Worm (Caenorhabditis elegans): ENCODE results near the gene phyh-1.

The phyh-1 gene

ce11 chrIV:17263714-17264113 lies 4.5 kb upstream of the phyh-1 start:
- TF ChIP-seq ceh-36 (tag; optimal IDR thresholded peaks at IDR 0.05) (no peak), scrt-1 (GFP tag; IDR thresholded peaks at IDR 0.05) (no peak), tbx-37 (GFP tag; conservative IDR thresholded peaks at IDR 0.05) (no peak), hnd-1 (tag; optimal IDR thresholded peaks at IDR 0.05) (no peak), aly-1 (tag; optimal IDR thresholded peaks at IDR 0.05) (no peak), pes-1 (GFP tag; IDR thresholded peaks at IDR 0.05) (no peak), tra-4 (tag; optimal IDR thresholded peaks at IDR 0.05) (no peak), tbx-11 (GFP tag; IDR thresholded peaks at IDR 0.05) (no peak), ets-7 (tag; optimal IDR thresholded peaks at IDR 0.05) (no peak), ama-1 (optimal IDR thresholded peaks at IDR 0.05) (no peak), ceh-13 (GFP tag; optimal IDR thresholded peaks at IDR 0.05) (no peak), hmg-4 (GFP tag; optimal IDR thresholded peaks at IDR 0.05) (no peak), sea-1 (GFP tag; conservative IDR thresholded peaks at IDR 0.05) (no peak), B0310.2 (tag; optimal IDR thresholded peaks at IDR 0.05) (no peak), hmbx-1 (tag; optimal IDR thresholded peaks at IDR 0.05) (no peak), flt-1 (GFP tag; IDR thresholded peaks at IDR 0.05) (no peak), F13C5.2 (tag; optimal IDR thresholded peaks at IDR 0.05) (no peak)

- TF ChIP-seq ets-7 (tag; optimal IDR thresholded peaks at IDR 0.05) (no peak), sea-1 (GFP tag; conservative IDR thresholded peaks at IDR 0.05) (no peak), hnd-1 (tag; optimal IDR thresholded peaks at IDR 0.05) (no peak), tbx-11 (GFP tag; IDR thresholded peaks at IDR 0.05) (no peak), scrt-1 (GFP tag; IDR thresholded peaks at IDR 0.05) (no peak), ceh-13 (GFP tag; optimal IDR thresholded peaks at IDR 0.05) (no peak)
These were observed 3.2 kb upstream of the phyh-1 start, which contains the start of gene ZK550.6 for ce11 chrIV:17262385-17262784. ZK550.6 (minus strand) TSS chrIV:17262485.

- TF ChIP-seq ceh-36 (tag; optimal IDR thresholded peaks at IDR 0.05) = no peak
- no peak for TF ChIP-seq aly-1 (tag; optimal IDR thresholded peaks at IDR 0.05)
- no peak for TF ChIP-seq hmg-4 (GFP tag; optimal IDR thresholded peaks at IDR 0.05)
- no peak for TF ChIP-seq B0310.2 (tag; optimal IDR thresholded peaks at IDR 0.05)
- no peak for TF ChIP-seq tbx-11 (GFP tag; IDR thresholded peaks at IDR 0.05)
These were observed 386 bp downstream of the phyh-1 start for ce11 chrIV:17258824-17259223.

ce11 chrIV:17255001-17255400 lies 4.2 kb downstream of the phyh-1 start, which contains the start of gene gtf-2E1:
gtf-2E1 (plus strand) TSS chrIV:17255301.
- TF ChIP-seq hmbx-1 (tag; optimal IDR thresholded peaks at IDR 0.05) = no peak
- no peak for TF ChIP-seq hmg-4 (GFP tag; optimal IDR thresholded peaks at IDR 0.05)
- no peak for TF ChIP-seq ceh-13 (GFP tag; optimal IDR thresholded peaks at IDR 0.05)
- no peak for TF ChIP-seq pes-1 (GFP tag; IDR thresholded peaks at IDR 0.05)
- TF ChIP-seq ceh-36 (tag; optimal IDR thresholded peaks at IDR 0.05) = no peak
- TF ChIP-seq tbx-37 (GFP tag; conservative IDR thresholded peaks at IDR 0.05) = no peak
- no peak for TF ChIP-seq aly-1 (tag; optimal IDR thresholded peaks at IDR 0.05)
- TF ChIP-seq B0310.2 (tag; optimal IDR thresholded peaks at IDR 0.05) = no peak
- no peak for TF ChIP-seq ama-1 (optimal IDR thresholded peaks at IDR 0.05)
- TF ChIP-seq sea-1 (GFP tag; conservative IDR thresholded peaks at IDR 0.05) = no peak
- TF ChIP-seq tra-4 (tag; optimal IDR thresholded peaks at IDR 0.05) = no peak
- no peak for TF ChIP-seq flt-1 (GFP tag; IDR thresholded peaks at IDR 0.05)
- TF ChIP-seq F13C5.2 (tag; optimal IDR thresholded peaks at IDR 0.05) = no peak
- no peak for TF ChIP-seq scrt-1 (GFP tag; IDR thresholded peaks at IDR 0.05)
- TF ChIP-seq ets-7 (tag; optimal IDR thresholded peaks at IDR 0.05) = no peak
- no peak for TF ChIP-seq hnd-1 (tag; optimal IDR thresholded peaks at IDR 0.05)

- no peak for TF ChIP-seq hmbx-1 (tag; optimal IDR thresholded peaks at IDR 0.05)
- no peak for TF ChIP-seq ceh-36 (tag; optimal IDR thresholded peaks at IDR 0.05)
- TF ChIP-seq tbx-37 (GFP tag; conservative IDR thresholded peaks at IDR 0.05) = no peak
- TF ChIP-seq aly-1 (tag; optimal IDR thresholded peaks at IDR 0.05) = no peak
- TF ChIP-seq F13C5.2 (tag; optimal IDR thresholded peaks at IDR 0.05) = no peak
- TF ChIP-seq pes-1 (GFP tag; IDR thresholded peaks at IDR 0.05) = no peak
- TF ChIP-seq flt-1 (GFP tag; IDR thresholded peaks at IDR 0.05) = no peak
- no peak for TF ChIP-seq tra-4 (tag; optimal IDR thresholded peaks at IDR 0.05)
- TF ChIP-seq hnd-1 (tag; optimal IDR thresholded peaks at IDR 0.05) = no peak
- TF ChIP-seq ceh-13 (GFP tag; optimal IDR thresholded peaks at IDR 0.05) = no peak
These were observed 5.8 kb downstream of the phyh-1 start for ce11 chrIV:17253435-17253834.

DNA sequence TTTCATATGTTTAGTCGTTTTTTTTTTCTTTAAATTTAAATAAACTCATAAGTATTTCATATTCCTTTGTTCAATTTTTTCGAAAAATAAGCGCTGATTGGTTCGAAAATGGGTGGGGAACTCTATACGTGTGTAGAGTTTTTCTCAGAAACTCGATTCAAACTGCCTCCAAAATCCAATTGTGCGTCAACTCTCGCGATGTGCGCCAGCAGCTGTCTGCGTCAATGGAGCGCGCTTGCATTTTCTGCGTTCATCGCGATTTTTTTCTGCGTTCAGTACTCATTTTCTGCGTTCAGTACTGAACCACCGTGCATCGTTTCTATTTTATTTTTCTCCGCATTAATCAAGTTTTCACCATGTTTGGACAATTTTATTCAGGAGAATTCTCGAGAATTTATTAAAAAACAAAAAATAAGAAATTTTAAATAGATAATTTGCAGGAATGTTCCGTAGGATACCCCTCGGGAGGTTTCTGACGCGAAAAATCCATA lies 9.5 kb downstream of the phyh-1 start, which contains the start of gene eelo-2:
eelo-2 (plus strand) TSS at position 441 of the 491 bp plus-strand sequence.
- TF ChIP-seq F13C5.2 (tag; optimal IDR thresholded peaks at IDR 0.05) = peak; percentile 92
- peak; percentile 50; the same call in 1 of the 2 replicates for TF ChIP-seq tbx-37 (GFP tag; conservative IDR thresholded peaks at IDR 0.05)
- TF ChIP-seq ceh-36 (tag; optimal IDR thresholded peaks at IDR 0.05) = peak; percentile 5
- TF ChIP-seq flt-1 (GFP tag; IDR thresholded peaks at IDR 0.05) = 0 out of 2 replicates have a peak, but pooled peaks have one; percentile 36
- TF ChIP-seq pes-1 (GFP tag; IDR thresholded peaks at IDR 0.05) = peak; percentile 72
- no peak for TF ChIP-seq ama-1 (optimal IDR thresholded peaks at IDR 0.05)
- TF ChIP-seq B0310.2 (tag; optimal IDR thresholded peaks at IDR 0.05) = no peak
- 0 out of 2 replicates have a peak, but pooled peaks have one; percentile 31 for TF ChIP-seq scrt-1 (GFP tag; IDR thresholded peaks at IDR 0.05)
- TF ChIP-seq hnd-1 (tag; optimal IDR thresholded peaks at IDR 0.05) = peak; percentile 22
- TF ChIP-seq hmg-4 (GFP tag; optimal IDR thresholded peaks at IDR 0.05) = peak; percentile 89

DNA sequence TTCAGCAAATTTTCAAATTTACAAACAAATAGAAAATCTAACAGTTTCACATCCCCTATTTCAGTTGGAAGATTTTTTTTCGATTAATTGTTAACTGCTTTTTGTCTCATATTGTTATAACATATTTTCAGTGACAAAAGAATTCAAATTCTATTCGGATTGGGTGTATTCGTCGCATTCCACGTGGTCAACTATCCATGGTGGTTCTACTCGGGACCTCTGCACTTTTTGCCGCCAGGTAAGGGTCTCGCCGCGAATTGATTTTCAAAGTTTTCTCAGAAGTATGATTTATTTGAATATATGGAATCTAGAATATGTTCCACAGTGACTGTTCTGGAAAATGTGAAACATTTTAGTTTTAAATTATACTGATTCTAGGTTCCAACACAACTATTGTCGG lies 10.7 kb downstream of the phyh-1 start:
- TF ChIP-seq B0310.2 (tag; optimal IDR thresholded peaks at IDR 0.05) (no peak), ceh-13 (GFP tag; optimal IDR thresholded peaks at IDR 0.05) (no peak), ceh-36 (tag; optimal IDR thresholded peaks at IDR 0.05) (no peak), F13C5.2 (tag; optimal IDR thresholded peaks at IDR 0.05) (no peak), ama-1 (optimal IDR thresholded peaks at IDR 0.05) (no peak), sea-1 (GFP tag; conservative IDR thresholded peaks at IDR 0.05) (no peak), scrt-1 (GFP tag; IDR thresholded peaks at IDR 0.05) (no peak), hnd-1 (tag; optimal IDR thresholded peaks at IDR 0.05) (no peak), pes-1 (GFP tag; IDR thresholded peaks at IDR 0.05) (no peak), hmg-4 (GFP tag; optimal IDR thresholded peaks at IDR 0.05) (no peak), aly-1 (tag; optimal IDR thresholded peaks at IDR 0.05) (no peak), tbx-37 (GFP tag; conservative IDR thresholded peaks at IDR 0.05) (no peak), hmbx-1 (tag; optimal IDR thresholded peaks at IDR 0.05) (no peak), tbx-11 (GFP tag; IDR thresholded peaks at IDR 0.05) (no peak), ets-7 (tag; optimal IDR thresholded peaks at IDR 0.05) (no peak), flt-1 (GFP tag; IDR thresholded peaks at IDR 0.05) (no peak), tra-4 (tag; optimal IDR thresholded peaks at IDR 0.05) (no peak)
